Fruit fly (Drosophila melanogaster): ENCODE data around the gene hyx.
A peak's percentile ranks its signal among the peaks of the same experiment; 100 is the strongest.

hyx gene

dm6 chr3R:9027082-9027481 is 11.5 kb upstream of the hyx start:
- TF ChIP-seq CG7101 (tag; optimal IDR thresholded peaks at IDR 0.05) (no peak), Mnt (GFP tag; optimal IDR thresholded peaks at IDR 0.05) (no peak), ovo (GFP tag; optimal IDR thresholded peaks at IDR 0.05) (no peak), cnc (optimal IDR thresholded peaks at IDR 0.05) (no peak), CG12768 (GFP tag; optimal IDR thresholded peaks at IDR 0.05) (no peak), toe (GFP tag; optimal IDR thresholded peaks at IDR 0.05) (no peak), kay (GFP tag; ENCODE audit: borderline replicate concordance) (no peak), bab1 (GFP tag; optimal IDR thresholded peaks at IDR 0.05) (no peak), Crg-1 (GFP tag; optimal IDR thresholded peaks at IDR 0.05) (no peak), CG11617 (GFP tag; optimal IDR thresholded peaks at IDR 0.05) (no peak), cic (GFP tag; optimal IDR thresholded peaks at IDR 0.05) (no peak), CG14711 (tag; optimal IDR thresholded peaks at IDR 0.05) (no peak)

dm6 chr3R:9028690-9029089 is 9.9 kb upstream of the hyx start:
- no peak for TF ChIP-seq tj (GFP tag; optimal IDR thresholded peaks at IDR 0.05)
- TF ChIP-seq CG14711 (tag; optimal IDR thresholded peaks at IDR 0.05), result no peak
- TF ChIP-seq CG5204 (GFP tag; optimal IDR thresholded peaks at IDR 0.05), result no peak

- no peak for TF ChIP-seq CG5204 (GFP tag; optimal IDR thresholded peaks at IDR 0.05)
- no peak for TF ChIP-seq Clk (GFP tag; optimal IDR thresholded peaks at IDR 0.05)
- TF ChIP-seq CG33017 (tag; optimal IDR thresholded peaks at IDR 0.05), result no peak
- no peak for TF ChIP-seq kay (GFP tag; ENCODE audit: borderline replicate concordance)
- TF ChIP-seq CG14711 (tag; optimal IDR thresholded peaks at IDR 0.05), result no peak
- no peak for TF ChIP-seq CG7045 (GFP tag; optimal IDR thresholded peaks at IDR 0.05)
- no peak for TF ChIP-seq toe (GFP tag; optimal IDR thresholded peaks at IDR 0.05)
- no peak for TF ChIP-seq CG1620 (GFP tag; optimal IDR thresholded peaks at IDR 0.05)
- TF ChIP-seq CG7101 (tag; optimal IDR thresholded peaks at IDR 0.05), result no peak
- TF ChIP-seq cnc (optimal IDR thresholded peaks at IDR 0.05), result no peak
- TF ChIP-seq Mnt (GFP tag; optimal IDR thresholded peaks at IDR 0.05), result no peak
- TF ChIP-seq CG12768 (GFP tag; optimal IDR thresholded peaks at IDR 0.05), result no peak
- no peak for TF ChIP-seq cic (GFP tag; optimal IDR thresholded peaks at IDR 0.05)
- no peak for TF ChIP-seq tj (GFP tag; optimal IDR thresholded peaks at IDR 0.05)
- no peak for TF ChIP-seq bab1 (GFP tag; optimal IDR thresholded peaks at IDR 0.05)
- TF ChIP-seq Hr96 (GFP tag; optimal IDR thresholded peaks at IDR 0.05), result no peak
- no peak for TF ChIP-seq CG11617 (GFP tag; optimal IDR thresholded peaks at IDR 0.05)
Measured at dm6 chr3R:9029411-9029810, 9.1 kb upstream of the hyx start.

- no peak for TF ChIP-seq bab1 (GFP tag; optimal IDR thresholded peaks at IDR 0.05)
- TF ChIP-seq CG7101 (tag; optimal IDR thresholded peaks at IDR 0.05), result no peak
- TF ChIP-seq CG7045 (GFP tag; optimal IDR thresholded peaks at IDR 0.05), result no peak
- no peak for TF ChIP-seq CG1620 (GFP tag; optimal IDR thresholded peaks at IDR 0.05)
- no peak for TF ChIP-seq Crg-1 (GFP tag; optimal IDR thresholded peaks at IDR 0.05)
- TF ChIP-seq tj (GFP tag; optimal IDR thresholded peaks at IDR 0.05), result no peak
- no peak for TF ChIP-seq pad (GFP tag; optimal IDR thresholded peaks at IDR 0.05)
- TF ChIP-seq cnc (optimal IDR thresholded peaks at IDR 0.05), result no peak
- TF ChIP-seq cic (GFP tag; optimal IDR thresholded peaks at IDR 0.05), result no peak
- no peak for TF ChIP-seq CG11617 (GFP tag; optimal IDR thresholded peaks at IDR 0.05)
- TF ChIP-seq Clk (GFP tag; optimal IDR thresholded peaks at IDR 0.05), result no peak
- no peak for TF ChIP-seq kay (GFP tag; ENCODE audit: borderline replicate concordance)
- TF ChIP-seq ovo (GFP tag; optimal IDR thresholded peaks at IDR 0.05), result no peak
- no peak for TF ChIP-seq CG5204 (GFP tag; optimal IDR thresholded peaks at IDR 0.05)
- no peak for TF ChIP-seq toe (GFP tag; optimal IDR thresholded peaks at IDR 0.05)
- no peak for TF ChIP-seq CG14711 (tag; optimal IDR thresholded peaks at IDR 0.05)
- TF ChIP-seq CG33017 (tag; optimal IDR thresholded peaks at IDR 0.05), result no peak
- no peak for TF ChIP-seq Mnt (GFP tag; optimal IDR thresholded peaks at IDR 0.05)
Measured at dm6 chr3R:9030006-9030749, 8.4 kb upstream of the hyx start.

dm6 chr3R:9030750-9031128 is 7.8 kb upstream of the hyx start:
- TF ChIP-seq kay (GFP tag; ENCODE audit: borderline replicate concordance) (peak; percentile 98), CG11617 (GFP tag; optimal IDR thresholded peaks at IDR 0.05) (no peak)

dm6 chr3R:9031797-9032418 is 6.7 kb upstream of the hyx start:
- TF ChIP-seq ovo (GFP tag; optimal IDR thresholded peaks at IDR 0.05) (no peak), CG1620 (GFP tag; optimal IDR thresholded peaks at IDR 0.05) (no peak), pad (GFP tag; optimal IDR thresholded peaks at IDR 0.05) (peak; percentile 40), Hr96 (GFP tag; optimal IDR thresholded peaks at IDR 0.05) (peak; percentile 40), CG7101 (tag; optimal IDR thresholded peaks at IDR 0.05) (peak; percentile 73), CG14711 (tag; optimal IDR thresholded peaks at IDR 0.05) (peak; percentile 75), CG11617 (GFP tag; optimal IDR thresholded peaks at IDR 0.05) (peak; percentile 37), kay (GFP tag; ENCODE audit: borderline replicate concordance) (peak; percentile 96), toe (GFP tag; optimal IDR thresholded peaks at IDR 0.05) (no peak), tj (GFP tag; optimal IDR thresholded peaks at IDR 0.05) (peak; percentile 19), CG7045 (GFP tag; optimal IDR thresholded peaks at IDR 0.05) (peak; percentile 51), CG12768 (GFP tag; optimal IDR thresholded peaks at IDR 0.05) (no peak), Mnt (GFP tag; optimal IDR thresholded peaks at IDR 0.05) (no peak), cnc (optimal IDR thresholded peaks at IDR 0.05) (no peak), CG5204 (GFP tag; optimal IDR thresholded peaks at IDR 0.05) (no peak), Crg-1 (GFP tag; optimal IDR thresholded peaks at IDR 0.05) (no peak), CG33017 (tag; optimal IDR thresholded peaks at IDR 0.05) (peak; percentile 81), cic (GFP tag; optimal IDR thresholded peaks at IDR 0.05) (no peak), Clk (GFP tag; optimal IDR thresholded peaks at IDR 0.05) (peak; percentile 33), bab1 (GFP tag; optimal IDR thresholded peaks at IDR 0.05) (peak; percentile 73)
